Worm (Caenorhabditis elegans): ENCODE measurements around the gene Y57G7A.2.
"Not testable (repeated sequence)": the region's sequence is repeated elsewhere in the genome, so short reads cannot be mapped to it uniquely, and the experiment has no call there.

The Y57G7A.2 gene

ce11 chrII:1295776-1296175 lies at the start of gene Y57G7A.2:
TSS of gene Y57G7A.2 (plus strand) at chrII:1296076.
- no peak for TF ChIP-seq unc-62 (GFP tag; optimal IDR thresholded peaks at IDR 0.05)

ce11 chrII:1246855-1247259 lies 49.0 kb upstream of the Y57G7A.2 start:
- no peak for TF ChIP-seq unc-62 (GFP tag; optimal IDR thresholded peaks at IDR 0.05)

DNA sequence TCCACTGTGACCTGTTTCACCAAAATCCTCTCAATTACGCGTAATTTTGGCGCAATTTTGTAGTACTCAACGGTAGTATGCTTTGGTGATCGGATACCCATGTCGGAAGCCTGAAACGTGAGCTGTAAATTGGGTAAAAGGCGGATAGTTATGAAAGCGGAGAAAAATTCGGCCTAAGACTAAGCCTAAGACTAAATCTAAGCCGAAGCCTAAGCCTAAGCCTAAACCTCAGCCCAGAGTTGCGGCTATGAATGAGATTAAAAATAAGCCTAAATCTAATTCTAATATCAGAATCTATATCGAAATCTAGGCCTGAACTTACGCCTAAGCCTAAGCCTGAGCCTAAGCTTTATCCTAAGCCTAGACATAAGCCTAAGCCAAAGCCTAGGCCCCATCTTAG lies 43.6 kb upstream of the Y57G7A.2 start, which contains the start of gene lin-42:
lin-42 (minus strand) TSS at position 101 of the 400 bp plus-strand sequence.
- TF ChIP-seq unc-62 (GFP tag; optimal IDR thresholded peaks at IDR 0.05), result no peak

DNA sequence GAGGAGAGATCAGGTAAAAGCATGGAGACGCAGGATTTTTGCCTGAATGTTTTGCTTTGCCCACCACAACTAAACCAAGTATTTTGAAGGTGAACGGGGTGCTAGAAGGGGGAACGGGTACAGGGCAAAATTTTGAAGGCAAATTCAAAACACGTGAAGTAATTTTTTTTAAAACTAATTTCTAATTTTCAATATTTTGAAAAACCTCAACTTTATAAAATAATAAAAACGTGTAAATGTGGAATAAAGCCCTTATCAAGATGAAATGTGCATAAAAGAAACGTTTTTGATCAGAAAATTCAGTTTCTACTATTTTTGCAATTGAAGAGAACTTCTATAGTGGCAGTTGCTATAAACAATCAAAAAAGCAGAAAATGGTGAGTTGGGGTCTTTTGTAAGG lies 40.2 kb upstream of the Y57G7A.2 start, which contains the start of gene clec-119:
clec-119 (plus strand) TSS at position 301 of the 400 bp plus-strand sequence.
- TF ChIP-seq unc-62 (GFP tag; optimal IDR thresholded peaks at IDR 0.05), result no peak

DNA sequence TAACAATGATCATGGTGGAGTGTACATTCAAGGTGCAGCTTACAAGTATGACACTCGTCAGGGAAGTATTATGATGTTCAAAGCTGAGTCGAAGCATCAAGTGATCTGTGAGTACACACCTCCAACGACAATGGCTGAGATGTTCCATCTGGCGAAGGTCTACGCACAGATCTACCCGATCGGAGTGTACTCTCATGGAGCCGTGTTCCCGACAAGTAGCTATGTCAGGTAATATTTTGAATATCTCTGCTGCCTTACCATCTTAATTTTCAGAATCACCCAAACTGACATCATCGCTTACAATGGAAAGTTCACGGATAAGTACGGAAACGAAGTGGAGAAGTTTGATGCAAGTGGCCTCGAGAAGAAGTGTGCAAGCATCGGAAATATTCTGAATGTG lies 39.1 kb upstream of the Y57G7A.2 start:
- no peak for TF ChIP-seq unc-62 (GFP tag; optimal IDR thresholded peaks at IDR 0.05)

ce11 chrII:1258634-1259033 lies 37.2 kb upstream of the Y57G7A.2 start, which contains the start of gene clpr-2:
TSS of gene clpr-2 (plus strand) at chrII:1258934.
- no peak for TF ChIP-seq unc-62 (GFP tag; optimal IDR thresholded peaks at IDR 0.05)

ce11 chrII:1266790-1267189 lies 29.1 kb upstream of the Y57G7A.2 start, which contains the start of gene oac-30:
TSS of gene oac-30 (minus strand) at chrII:1266890.
- TF ChIP-seq unc-62 (GFP tag; optimal IDR thresholded peaks at IDR 0.05), result no peak

DNA sequence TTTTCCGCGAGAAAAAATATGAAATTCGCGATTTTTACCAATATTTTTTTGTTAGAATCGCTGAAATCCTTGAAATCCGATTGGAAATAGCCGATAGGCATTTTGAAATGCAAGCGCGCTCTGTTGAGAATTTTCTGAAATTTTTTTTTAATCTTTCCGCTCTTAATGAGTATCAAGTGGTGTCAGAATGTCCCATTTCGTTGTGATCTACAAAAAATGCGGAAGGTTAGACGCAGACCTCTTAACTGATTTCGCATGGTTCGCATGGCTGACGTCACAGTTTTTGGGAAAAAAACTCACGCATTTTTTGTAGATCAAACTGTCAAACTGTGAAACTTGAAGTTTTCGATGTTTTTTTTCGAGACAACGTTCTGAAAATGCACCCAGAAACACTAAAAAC lies 24.1 kb upstream of the Y57G7A.2 start, which contains the start of gene srw-66:
srw-66 (minus strand) TSS at position 101 of the 400 bp plus-strand sequence.
- no peak for TF ChIP-seq unc-62 (GFP tag; optimal IDR thresholded peaks at IDR 0.05)

- no peak for TF ChIP-seq unc-62 (GFP tag; optimal IDR thresholded peaks at IDR 0.05)
Observed at ce11 chrII:1275439-1275838, 20.4 kb upstream of the Y57G7A.2 start, which contains the start of gene Y57G7A.5. TSS of gene Y57G7A.5 (minus strand) at chrII:1275539.

- no peak for TF ChIP-seq unc-62 (GFP tag; optimal IDR thresholded peaks at IDR 0.05)
Observed at ce11 chrII:1276778-1277177, 19.1 kb upstream of the Y57G7A.2 start, which contains the start of gene Y57G7A.11. TSS of gene Y57G7A.11 (minus strand) at chrII:1276878.

DNA sequence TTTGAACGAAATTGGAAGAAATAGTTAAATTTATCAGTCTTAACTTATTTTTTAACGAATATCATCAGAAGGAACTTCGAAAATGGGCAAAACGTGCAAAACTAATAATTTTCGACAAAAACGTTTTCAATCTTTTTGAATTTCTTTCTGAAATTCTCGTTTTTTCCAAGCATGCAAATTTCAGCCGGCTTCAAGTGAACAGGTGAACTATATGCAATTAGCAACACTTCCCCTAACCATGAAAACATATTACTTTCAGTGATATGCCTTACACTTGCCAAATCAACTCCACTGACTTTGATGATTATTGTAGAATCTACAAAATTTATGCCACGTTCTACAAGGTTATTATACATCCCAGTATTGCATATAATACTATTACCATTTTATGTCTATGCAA lies 17.5 kb upstream of the Y57G7A.2 start, which contains the start of gene srz-63:
srz-63 (plus strand) TSS at position 301 of the 400 bp plus-strand sequence.
- TF ChIP-seq unc-62 (GFP tag; optimal IDR thresholded peaks at IDR 0.05), result not testable (repeated sequence)

- no peak for TF ChIP-seq unc-62 (GFP tag; optimal IDR thresholded peaks at IDR 0.05)
Observed at ce11 chrII:1284985-1285384, 10.9 kb upstream of the Y57G7A.2 start.

DNA sequence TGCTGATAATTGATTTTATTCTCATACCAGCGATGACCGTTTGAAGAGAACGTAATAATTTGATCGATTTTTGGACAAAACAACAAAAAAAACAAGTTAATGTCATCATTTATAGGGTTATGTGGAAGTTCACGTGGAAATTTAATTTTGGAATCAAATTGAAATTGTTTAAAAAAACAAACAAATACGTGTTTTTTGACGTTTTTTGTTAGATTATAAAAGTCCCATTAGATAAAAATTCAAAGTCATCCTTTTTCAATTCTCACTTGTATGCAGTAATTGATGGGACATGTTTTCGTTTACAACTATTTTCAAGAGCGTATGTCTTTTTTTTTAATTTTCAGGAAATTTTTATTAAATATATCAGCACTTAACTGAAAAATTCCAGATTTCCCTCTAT lies 10.4 kb upstream of the Y57G7A.2 start, which contains the start of the genes Y57G7A.6 and Y57G7A.3:
Y57G7A.6 (minus strand) TSS at position 101 of the 400 bp plus-strand sequence.
Y57G7A.3 (plus strand) TSS at position 269 of the 400 bp plus-strand sequence.
- no peak for TF ChIP-seq unc-62 (GFP tag; optimal IDR thresholded peaks at IDR 0.05)

DNA sequence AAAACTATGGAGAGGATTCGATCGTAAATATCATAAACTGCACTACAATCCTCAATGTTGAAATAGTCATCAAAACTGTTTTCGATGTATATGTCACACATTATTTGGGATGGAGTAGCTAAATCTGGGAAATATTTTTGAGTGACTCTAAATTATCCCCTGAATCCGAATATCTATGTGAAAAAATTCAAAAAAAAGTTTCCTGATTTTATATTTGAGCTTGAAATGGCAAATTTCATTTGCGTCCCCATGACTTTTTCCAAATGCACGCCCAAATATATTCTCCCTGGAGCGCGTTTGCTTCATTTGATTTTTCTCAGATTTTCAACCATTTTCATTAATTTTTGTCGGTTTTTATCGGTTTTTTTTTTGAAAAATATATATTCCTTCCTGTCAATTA lies 2.7 kb upstream of the Y57G7A.2 start, which contains the start of gene srz-64:
srz-64 (minus strand) TSS at position 101 of the 400 bp plus-strand sequence.
- TF ChIP-seq unc-62 (GFP tag; optimal IDR thresholded peaks at IDR 0.05), result no peak

DNA sequence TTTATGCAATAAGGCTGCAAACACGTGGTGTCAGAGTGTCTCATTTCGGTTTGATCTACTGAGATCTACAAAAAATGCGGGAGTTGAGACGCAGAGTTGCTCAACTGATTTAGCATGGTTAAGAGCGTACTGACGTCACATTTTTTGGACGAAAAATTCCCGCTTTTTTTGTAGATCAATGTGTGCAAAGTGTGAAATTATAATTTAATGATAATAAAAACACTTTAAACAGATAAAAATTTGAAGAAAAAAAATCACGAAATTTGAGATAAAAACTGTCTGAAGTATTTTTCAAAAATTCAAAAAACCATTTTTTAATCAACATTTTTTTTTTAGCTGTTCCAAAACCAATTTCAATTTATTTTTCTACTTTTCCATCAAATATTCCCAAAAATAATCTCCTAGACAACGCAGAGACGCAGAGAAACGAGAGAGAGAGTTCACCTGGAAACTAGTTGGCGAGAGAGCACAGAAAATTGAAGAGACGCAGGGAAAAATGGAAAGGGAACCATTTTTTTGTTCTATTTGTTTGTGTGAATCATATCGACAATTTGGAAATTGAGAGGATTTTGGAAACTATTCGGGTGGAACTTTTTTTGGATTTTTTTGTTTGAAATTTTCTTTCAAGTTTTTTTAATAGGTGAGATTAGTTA lies 1.3 kb downstream of the Y57G7A.2 start:
- TF ChIP-seq unc-62 (GFP tag; optimal IDR thresholded peaks at IDR 0.05), result no peak

DNA sequence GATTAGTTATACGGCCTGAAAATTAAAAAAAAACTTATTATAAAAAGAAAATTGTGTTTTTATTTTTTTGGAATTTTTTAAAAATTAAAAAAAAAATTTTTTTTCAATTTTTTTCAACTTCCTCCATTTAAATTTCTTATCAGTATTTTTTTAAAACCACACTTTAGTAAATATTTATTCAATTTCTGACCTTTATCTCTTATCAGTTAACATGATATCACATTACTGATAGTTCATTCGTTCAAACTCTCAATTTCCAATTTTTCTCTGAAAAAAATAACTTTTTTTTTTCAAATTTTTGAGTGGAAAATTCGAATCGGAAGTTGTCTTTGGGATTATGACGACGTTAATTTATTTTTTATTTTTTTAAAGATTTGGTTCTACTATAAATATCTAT lies 1.8 kb downstream of the Y57G7A.2 start:
- TF ChIP-seq unc-62 (GFP tag; optimal IDR thresholded peaks at IDR 0.05), result no peak

- TF ChIP-seq unc-62 (GFP tag; optimal IDR thresholded peaks at IDR 0.05), result no peak
Observed at ce11 chrII:1298169-1298568, 2.3 kb downstream of the Y57G7A.2 start, which contains the start of gene Y57G7A.1. TSS of gene Y57G7A.1 (plus strand) at chrII:1298469.
